Fruit fly (Drosophila melanogaster): ENCODE measurements around the gene oc.

oc gene

DNA sequence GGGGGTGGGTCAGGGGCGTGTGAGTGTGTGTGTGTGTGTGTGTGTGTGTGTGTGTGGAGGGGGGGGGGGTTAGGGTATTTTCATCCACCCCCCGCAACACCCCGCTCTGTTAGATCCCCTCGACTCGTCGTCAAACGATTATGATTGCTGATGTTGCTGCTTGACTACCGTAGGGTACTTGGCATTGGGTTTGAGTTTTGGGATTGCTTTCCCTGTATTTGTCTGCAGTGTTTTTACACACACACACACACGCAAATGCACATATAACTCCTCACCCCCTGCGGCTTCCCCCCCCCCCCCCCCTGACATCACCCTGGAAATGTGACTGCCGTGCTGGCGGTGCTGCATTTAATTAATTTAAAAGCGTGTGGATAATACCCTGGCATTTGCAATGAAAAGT is 28.1 kb downstream of the oc start:
- no peak for TF ChIP-seq cic (GFP tag; optimal IDR thresholded peaks at IDR 0.05)
- TF ChIP-seq CG33017 (tag; optimal IDR thresholded peaks at IDR 0.05), result no peak
- no peak for TF ChIP-seq Mnt (GFP tag; optimal IDR thresholded peaks at IDR 0.05)
- TF ChIP-seq CG7045 (GFP tag; optimal IDR thresholded peaks at IDR 0.05), result no peak
- no peak for TF ChIP-seq CG1620 (GFP tag; optimal IDR thresholded peaks at IDR 0.05)
- TF ChIP-seq CG14711 (tag; optimal IDR thresholded peaks at IDR 0.05), result no peak
- TF ChIP-seq CG11617 (GFP tag; optimal IDR thresholded peaks at IDR 0.05), result no peak
- TF ChIP-seq Crg-1 (GFP tag; optimal IDR thresholded peaks at IDR 0.05), result no peak
- no peak for TF ChIP-seq bab1 (GFP tag; optimal IDR thresholded peaks at IDR 0.05)
- TF ChIP-seq pad (GFP tag; optimal IDR thresholded peaks at IDR 0.05), result no peak
- TF ChIP-seq Hr96 (GFP tag; optimal IDR thresholded peaks at IDR 0.05), result no peak
- TF ChIP-seq kay (GFP tag; ENCODE audit: borderline replicate concordance), result no peak
- TF ChIP-seq CG7101 (tag; optimal IDR thresholded peaks at IDR 0.05), result no peak
- no peak for TF ChIP-seq ovo (GFP tag; optimal IDR thresholded peaks at IDR 0.05)
- TF ChIP-seq cnc (optimal IDR thresholded peaks at IDR 0.05), result no peak

dm6 chrX:8616787-8617432 is 33.6 kb downstream of the oc start:
- TF ChIP-seq cic (GFP tag; optimal IDR thresholded peaks at IDR 0.05) (no peak), Hr96 (GFP tag; optimal IDR thresholded peaks at IDR 0.05) (no peak)

- TF ChIP-seq cnc (optimal IDR thresholded peaks at IDR 0.05), result no peak
- no peak for TF ChIP-seq CG5204 (GFP tag; optimal IDR thresholded peaks at IDR 0.05)
- no peak for TF ChIP-seq CG7101 (tag; optimal IDR thresholded peaks at IDR 0.05)
- no peak for TF ChIP-seq Mnt (GFP tag; optimal IDR thresholded peaks at IDR 0.05)
- TF ChIP-seq CG7045 (GFP tag; optimal IDR thresholded peaks at IDR 0.05), result no peak
- no peak for TF ChIP-seq toe (GFP tag; optimal IDR thresholded peaks at IDR 0.05)
- no peak for TF ChIP-seq CG33017 (tag; optimal IDR thresholded peaks at IDR 0.05)
- TF ChIP-seq bab1 (GFP tag; optimal IDR thresholded peaks at IDR 0.05), result no peak
- no peak for TF ChIP-seq Clk (GFP tag; optimal IDR thresholded peaks at IDR 0.05)
- TF ChIP-seq ovo (GFP tag; optimal IDR thresholded peaks at IDR 0.05), result no peak
- TF ChIP-seq kay (GFP tag; ENCODE audit: borderline replicate concordance), result no peak
- no peak for TF ChIP-seq tj (GFP tag; optimal IDR thresholded peaks at IDR 0.05)
- no peak for TF ChIP-seq CG11617 (GFP tag; optimal IDR thresholded peaks at IDR 0.05)
Observed at dm6 chrX:8616280-8616679, 34.2 kb downstream of the oc start.

DNA sequence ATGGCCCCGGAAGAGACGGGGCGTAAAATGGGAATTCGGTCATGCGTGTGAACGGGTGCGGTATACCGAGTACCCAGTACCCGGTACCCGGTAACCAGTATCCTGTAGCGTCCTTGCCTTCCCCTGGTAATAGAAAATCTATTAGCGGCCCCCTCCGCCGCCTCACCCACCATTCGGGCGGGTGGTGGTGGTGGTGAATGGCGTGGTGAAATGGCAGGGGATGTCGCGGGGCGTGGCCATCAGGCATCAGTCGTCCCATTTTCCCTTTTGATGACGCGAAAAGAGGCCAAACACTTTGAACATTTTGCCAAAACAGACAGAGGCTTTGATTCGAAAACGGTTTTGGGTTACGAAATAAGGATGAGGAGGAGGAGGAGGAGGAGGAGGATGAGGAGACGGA is 42.6 kb downstream of the oc start:
- TF ChIP-seq CG5204 (GFP tag; optimal IDR thresholded peaks at IDR 0.05) (no peak), CG7101 (tag; optimal IDR thresholded peaks at IDR 0.05) (no peak), kay (GFP tag; ENCODE audit: borderline replicate concordance) (no peak), CG7045 (GFP tag; optimal IDR thresholded peaks at IDR 0.05) (no peak), CG33017 (tag; optimal IDR thresholded peaks at IDR 0.05) (no peak), cnc (optimal IDR thresholded peaks at IDR 0.05) (no peak), cic (GFP tag; optimal IDR thresholded peaks at IDR 0.05) (no peak), Hr96 (GFP tag; optimal IDR thresholded peaks at IDR 0.05) (no peak), CG11617 (GFP tag; optimal IDR thresholded peaks at IDR 0.05) (no peak), bab1 (GFP tag; optimal IDR thresholded peaks at IDR 0.05) (no peak), CG12768 (GFP tag; optimal IDR thresholded peaks at IDR 0.05) (no peak), CG1620 (GFP tag; optimal IDR thresholded peaks at IDR 0.05) (no peak), pad (GFP tag; optimal IDR thresholded peaks at IDR 0.05) (no peak), Crg-1 (GFP tag; optimal IDR thresholded peaks at IDR 0.05) (no peak), toe (GFP tag; optimal IDR thresholded peaks at IDR 0.05) (no peak), ovo (GFP tag; optimal IDR thresholded peaks at IDR 0.05) (no peak), CG14711 (tag; optimal IDR thresholded peaks at IDR 0.05) (no peak), Clk (GFP tag; optimal IDR thresholded peaks at IDR 0.05) (no peak)

dm6 chrX:8606206-8606605 is 44.3 kb downstream of the oc start, which contains the start of gene Caf1-180:
Gene Caf1-180 (minus strand): TSS chrX:8606304.
- peak; percentile 65 for TF ChIP-seq CG1620 (GFP tag; optimal IDR thresholded peaks at IDR 0.05)
- TF ChIP-seq kay (GFP tag; ENCODE audit: borderline replicate concordance), result no peak
- peak; percentile 36 for TF ChIP-seq pad (GFP tag; optimal IDR thresholded peaks at IDR 0.05)
- peak; percentile 54 for TF ChIP-seq bab1 (GFP tag; optimal IDR thresholded peaks at IDR 0.05)
- TF ChIP-seq Crg-1 (GFP tag; optimal IDR thresholded peaks at IDR 0.05), result peak; percentile 46
- no peak for TF ChIP-seq CG12768 (GFP tag; optimal IDR thresholded peaks at IDR 0.05)

dm6 chrX:8601165-8601564 is 49.3 kb downstream of the oc start:
- TF ChIP-seq bab1 (GFP tag; optimal IDR thresholded peaks at IDR 0.05) (no peak), tj (GFP tag; optimal IDR thresholded peaks at IDR 0.05) (no peak), cnc (optimal IDR thresholded peaks at IDR 0.05) (no peak), CG7101 (tag; optimal IDR thresholded peaks at IDR 0.05) (no peak), CG1620 (GFP tag; optimal IDR thresholded peaks at IDR 0.05) (no peak), CG12768 (GFP tag; optimal IDR thresholded peaks at IDR 0.05) (no peak), Crg-1 (GFP tag; optimal IDR thresholded peaks at IDR 0.05) (no peak), Hr96 (GFP tag; optimal IDR thresholded peaks at IDR 0.05) (no peak), kay (GFP tag; ENCODE audit: borderline replicate concordance) (no peak), CG5204 (GFP tag; optimal IDR thresholded peaks at IDR 0.05) (no peak), CG7045 (GFP tag; optimal IDR thresholded peaks at IDR 0.05) (no peak), Clk (GFP tag; optimal IDR thresholded peaks at IDR 0.05) (no peak), CG11617 (GFP tag; optimal IDR thresholded peaks at IDR 0.05) (no peak)

dm6 chrX:8593159-8593476 is 57.4 kb downstream of the oc start:
- TF ChIP-seq CG12768 (GFP tag; optimal IDR thresholded peaks at IDR 0.05) (no peak), CG1620 (GFP tag; optimal IDR thresholded peaks at IDR 0.05) (no peak), toe (GFP tag; optimal IDR thresholded peaks at IDR 0.05) (no peak), pad (GFP tag; optimal IDR thresholded peaks at IDR 0.05) (no peak), ovo (GFP tag; optimal IDR thresholded peaks at IDR 0.05) (no peak), bab1 (GFP tag; optimal IDR thresholded peaks at IDR 0.05) (no peak), Clk (GFP tag; optimal IDR thresholded peaks at IDR 0.05) (no peak), CG14711 (tag; optimal IDR thresholded peaks at IDR 0.05) (no peak), kay (GFP tag; ENCODE audit: borderline replicate concordance) (no peak), cnc (optimal IDR thresholded peaks at IDR 0.05) (no peak), CG7101 (tag; optimal IDR thresholded peaks at IDR 0.05) (no peak)
